Worm (Caenorhabditis elegans) whole organism, L2 larva: ENCODE data around the gene H25K10.1.

Experiments
- ZK546.5 ChIP-seq: sonication (generic microtip); optimal IDR thresholded peaks from 2 replicates; lab custom pipeline; 2017; ENCODE audit warnings: missing biosample characterization, missing genetic modification characterization
- ama-1 ChIP-seq: fragments of 150-350 bp; optimal IDR thresholded peaks from 2 replicates; lab custom pipeline; 2018; ENCODE audit warnings: inconsistent platforms
- nhr-10 ChIP-seq: sonication (generic microtip); optimal IDR thresholded peaks from 2 replicates; lab custom pipeline; 2017; ENCODE audit warnings: missing biosample characterization, missing genetic modification characterization
- nhr-6 ChIP-seq: fragments of 150-350 bp; optimal IDR thresholded peaks from 2 replicates; lab custom pipeline; 2014; ENCODE audit warnings: missing biosample characterization, missing genetic modification characterization
- nhr-77 ChIP-seq: fragments of 150-350 bp; optimal IDR thresholded peaks from 2 replicates; lab custom pipeline; 2014; ENCODE audit warnings: missing biosample characterization, missing genetic modification characterization
- unc-39 ChIP-seq: fragments of 150-350 bp; optimal IDR thresholded peaks from 2 replicates; lab custom pipeline; 2014; ENCODE audit warnings: missing biosample characterization, missing genetic modification characterization
- unc-62 ChIP-seq: fragments of 150-350 bp; optimal IDR thresholded peaks from 2 replicates; lab custom pipeline; 2014; ENCODE audit warnings: missing biosample characterization, missing genetic modification reagents, missing genetic modification characterization
- ztf-11 ChIP-seq: sonication (generic microtip); optimal IDR thresholded peaks from 2 replicates; lab custom pipeline; 2017; ENCODE audit warnings: missing biosample characterization, missing genetic modification characterization

- no peak for TF ChIP-seq nhr-77 (tag; lab: Kevin White, UChicago)
- no peak for TF ChIP-seq ztf-11 (tag; lab: Kevin White, UChicago)
- no peak for TF ChIP-seq nhr-10 (tag; lab: Kevin White, UChicago)
- TF ChIP-seq nhr-6, result no peak
- no peak for TF ChIP-seq unc-39 (tag; lab: Kevin White, UChicago)
- TF ChIP-seq ama-1 (lab: Kevin White, UChicago), result no peak
- no peak for TF ChIP-seq unc-62 (GFP tag; lab: Kevin White, UChicago)
- no peak for TF ChIP-seq ZK546.5 (tag; lab: Kevin White, UChicago)
Measured at ce11 chrIV:16176808-16177207, 25.4 kb upstream of the H25K10.1 start.
